Fruit fly (Drosophila melanogaster) whole organism, wandering third instar larva: ENCODE results near the gene CG14717.

ENCODE experiments used
- pan ChIP-seq: fragments of >200 bp; optimal IDR thresholded peaks from 2 replicates; lab custom pipeline; 2017
- psq ChIP-seq: fragments of 200-800 bp; sonication (Bioruptor generic); optimal IDR thresholded peaks from 3 replicates; lab custom pipeline; 2017; ENCODE audit warnings: missing biosample characterization, mild to moderate bottlenecking, missing genetic modification characterization, moderate library complexity
- tai ChIP-seq: sonication (Bioruptor generic); optimal IDR thresholded peaks from 2 replicates; lab custom pipeline; 2016; ENCODE audit warnings: missing biosample characterization, missing genetic modification characterization
- usp ChIP-seq: fragments of >200 bp; optimal IDR thresholded peaks from 2 replicates; lab custom pipeline; 2017; ENCODE audit warnings: missing biosample characterization, missing genetic modification characterization

- no peak for TF ChIP-seq tai (GFP tag; lab: Kevin White, UChicago)
- TF ChIP-seq pan = no peak
- TF ChIP-seq usp (GFP tag; lab: Kevin White, UChicago) = no peak
- no peak for TF ChIP-seq psq (GFP tag; lab: Kevin White, UChicago)
Observed at dm6 chr3R:11691747-11692146, 4.6 kb upstream of the CG14717 start, which contains the start of gene CG18765.
